Worm (Caenorhabditis elegans) whole organism, L4/young adult: ENCODE data around the gene Y53G8AL.4.

Source experiments
- dao-5 ChIP-seq: sonication (generic microtip); optimal IDR thresholded peaks from 2 replicates; lab custom pipeline; 2016; ENCODE audit warnings: missing genotype, missing genetic modification characterization, moderate library complexity, missing compliant biosample characterization
- him-1 ChIP-seq: sonication (generic microtip); optimal IDR thresholded peaks from 2 replicates; lab custom pipeline; 2016; ENCODE audit warnings: missing genotype, missing genetic modification reagents, missing genetic modification characterization, missing compliant biosample characterization

DNA sequence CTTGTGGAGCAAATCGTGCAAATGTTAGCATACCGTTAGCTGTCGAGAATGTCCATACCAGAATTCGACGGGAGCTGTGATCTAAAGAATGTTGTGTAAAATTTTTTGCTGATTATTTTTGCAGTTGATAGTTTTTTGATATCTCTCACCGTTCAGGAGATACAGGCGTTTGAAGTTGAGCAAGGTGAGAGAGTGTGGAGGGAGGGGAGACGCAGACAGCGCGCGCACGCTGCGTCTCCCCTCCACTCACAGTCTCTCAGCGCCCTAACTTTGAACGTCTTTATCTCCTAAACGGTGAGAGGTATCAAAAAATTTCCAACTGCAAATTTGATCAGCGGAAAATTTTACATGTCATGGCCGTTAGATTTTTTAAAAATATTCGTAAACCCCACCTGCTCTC, 4.6 kb upstream of the Y53G8AL.4 start:
- no peak for TF ChIP-seq him-1 (tag; lab: Kevin White, UChicago)
- no peak for TF ChIP-seq dao-5
